Worm (Caenorhabditis elegans) whole organism, L1 larva: Measurements from ENCODE around the gene F59B1.2.
A peak's percentile ranks its signal among the peaks of the same experiment; 100 is the strongest.
"Not testable (repeated sequence)": the region's sequence is repeated elsewhere in the genome, so short reads cannot be mapped to it uniquely, and the experiment has no call there.

Source experiments
- C16A3.4 ChIP-seq: fragments of 150-350 bp; optimal IDR thresholded peaks from 2 replicates; lab custom pipeline; 2014; ENCODE audit warnings: missing biosample characterization, missing genetic modification characterization
- Y116A8C.19 ChIP-seq: sonication (generic microtip); optimal IDR thresholded peaks from 2 replicates; lab custom pipeline; 2016; ENCODE audit warnings: missing compliant biosample characterization, missing genetic modification characterization, borderline replicate concordance
- alr-1 ChIP-seq: fragments of 200-800 bp; sonication (Bioruptor generic); optimal IDR thresholded peaks from 2 replicates; lab custom pipeline; 2018; ENCODE audit warnings: borderline replicate concordance, mild to moderate bottlenecking, missing genetic modification characterization, missing compliant biosample characterization
- ama-1 ChIP-seq: fragments of 150-350 bp; optimal IDR thresholded peaks from 2 replicates; lab custom pipeline; 2014
- blmp-1 ChIP-seq: fragments of 150-350 bp; optimal IDR thresholded peaks from 2 replicates; lab custom pipeline; 2014; ENCODE audit warnings: missing biosample characterization, missing genetic modification characterization
- ceh-82 ChIP-seq, 3 experiments: fragments of 150-350 bp in 1 of 3; sonication (generic microtip) in 2 of 3; optimal IDR thresholded peaks; 2 replicates each; lab custom pipeline; 2014 to 2017; ENCODE audit warnings: missing biosample characterization in 3 of 3, missing genetic modification characterization in 3 of 3
- ceh-88 ChIP-seq: fragments of 200-800 bp; sonication (Bioruptor generic); IDR thresholded peaks from 2 replicates; pipeline ENCODE4 v1.3.6; 2022; ENCODE audit warnings: missing genetic modification characterization, missing compliant biosample characterization
- ceh-90 ChIP-seq: sonication (generic microtip); optimal IDR thresholded peaks from 2 replicates; lab custom pipeline; 2016; ENCODE audit warnings: missing genetic modification characterization, missing compliant biosample characterization
- ces-1 ChIP-seq: fragments of 150-350 bp; optimal IDR thresholded peaks from 2 replicates; lab custom pipeline; 2014; ENCODE audit warnings: missing biosample characterization, missing genetic modification reagents, missing genetic modification characterization
- efl-1 ChIP-seq, 4 experiments: fragments of 150-350 bp; optimal IDR thresholded peaks in 3 of 4; peaks in 1 of 4; 1 replicate in 1 of 4; 2 replicates in 3 of 4; lab custom pipeline; 2014; ENCODE audit warnings: missing biosample characterization in 2 of 4, missing genetic modification characterization in 2 of 4, missing genetic modification reagents in 2 of 4
- egl-13 ChIP-seq: sonication (generic microtip); optimal IDR thresholded peaks from 2 replicates; lab custom pipeline; 2016; ENCODE audit warnings: missing genotype, missing genetic modification reagents, missing genetic modification characterization, missing compliant biosample characterization
- elt-3 ChIP-seq, 6 experiments: fragments of 150-350 bp in 1 of 6; sonication (generic microtip); optimal IDR thresholded peaks; 2 replicates each; lab custom pipeline; 2017 to 2018; ENCODE audit warnings: missing biosample characterization in 6 of 6, missing genetic modification characterization in 6 of 6, inconsistent platforms in 1 of 6
- ets-5 ChIP-seq: fragments of 200-800 bp; sonication (Bioruptor generic); IDR thresholded peaks from 2 replicates; pipeline ENCODE4 v1.3.6; 2022; ENCODE audit warnings: missing genetic modification characterization, missing compliant biosample characterization
- fkh-10 ChIP-seq: sonication (generic microtip); optimal IDR thresholded peaks from 2 replicates; lab custom pipeline; 2017; ENCODE audit warnings: missing biosample characterization, missing genetic modification reagents, missing genetic modification characterization
- hpl-2 ChIP-seq: fragments of 150-350 bp; optimal IDR thresholded peaks from 2 replicates; lab custom pipeline; 2014; ENCODE audit warnings: missing biosample characterization, missing genetic modification reagents, missing genetic modification characterization
- irx-1 ChIP-seq: sonication (generic microtip); optimal IDR thresholded peaks from 2 replicates; lab custom pipeline; 2016; ENCODE audit warnings: missing genetic modification characterization, missing compliant biosample characterization
- jun-1 ChIP-seq: fragments of 150-350 bp; optimal IDR thresholded peaks from 2 replicates; lab custom pipeline; 2014; ENCODE audit warnings: missing biosample characterization, missing genetic modification reagents, missing genetic modification characterization
- lin-39 ChIP-seq: fragments of 150-350 bp; optimal IDR thresholded peaks from 2 replicates; lab custom pipeline; 2014; ENCODE audit warnings: missing biosample characterization, missing genetic modification reagents, missing genetic modification characterization
- lir-3 ChIP-seq: sonication (generic microtip); optimal IDR thresholded peaks from 2 replicates; lab custom pipeline; 2016; ENCODE audit warnings: mild to moderate bottlenecking, missing genetic modification characterization, moderate library complexity, missing compliant biosample characterization; ENCODE audit not compliant: poor library complexity
- mdl-1 ChIP-seq, 2 experiments: fragments of 150-350 bp; optimal IDR thresholded peaks; 2 replicates each; lab custom pipeline; 2014 to 2017; ENCODE audit warnings: missing biosample characterization in 2 of 2, missing genetic modification characterization in 2 of 2, inconsistent platforms in 1 of 2
- nhr-47 ChIP-seq: sonication (generic microtip); optimal IDR thresholded peaks from 2 replicates; lab custom pipeline; 2016; ENCODE audit warnings: mild to moderate bottlenecking, missing genetic modification characterization, moderate library complexity, missing compliant biosample characterization
- nhr-76 ChIP-seq: sonication (generic microtip); optimal IDR thresholded peaks from 2 replicates; lab custom pipeline; 2017; ENCODE audit warnings: missing biosample characterization, missing genetic modification characterization
- nhr-84 ChIP-seq: sonication (generic microtip); optimal IDR thresholded peaks from 2 replicates; lab custom pipeline; 2017; ENCODE audit warnings: missing biosample characterization, missing genetic modification characterization
- nhr-85 ChIP-seq: sonication (generic microtip); peaks from one replicate; lab custom pipeline; 2016; ENCODE audit warnings: missing genetic modification characterization, inconsistent platforms, missing compliant biosample characterization
- pax-3 ChIP-seq: fragments of 200-800 bp; sonication (Bioruptor generic); optimal IDR thresholded peaks from 2 replicates; lab custom pipeline; 2018; ENCODE audit warnings: mild to moderate bottlenecking, missing genetic modification characterization, moderate library complexity, missing compliant biosample characterization
- pqm-1 ChIP-seq: sonication (generic microtip); optimal IDR thresholded peaks from 3 replicates; lab custom pipeline; 2017; ENCODE audit warnings: missing biosample characterization, missing genetic modification characterization
- rnt-1 ChIP-seq: sonication (generic microtip); optimal IDR thresholded peaks from 2 replicates; lab custom pipeline; 2016; ENCODE audit warnings: mild to moderate bottlenecking, missing genetic modification characterization, moderate library complexity, missing compliant biosample characterization
- skn-1 ChIP-seq: fragments of 150-350 bp; optimal IDR thresholded peaks from 2 replicates; lab custom pipeline; 2014; ENCODE audit warnings: missing biosample characterization, missing genetic modification characterization
- sox-4 ChIP-seq: sonication (generic microtip); optimal IDR thresholded peaks from 2 replicates; lab custom pipeline; 2016; ENCODE audit warnings: missing genetic modification characterization, missing compliant biosample characterization
- sptf-1 ChIP-seq: fragments of 150-350 bp; optimal IDR thresholded peaks from 2 replicates; lab custom pipeline; 2014; ENCODE audit warnings: missing biosample characterization, missing genetic modification characterization
- swsn-7 ChIP-seq: sonication (generic microtip); optimal IDR thresholded peaks from 2 replicates; lab custom pipeline; 2016; ENCODE audit warnings: missing genetic modification characterization, missing compliant biosample characterization
- unc-86 ChIP-seq: sonication (generic microtip); optimal IDR thresholded peaks from 2 replicates; lab custom pipeline; 2016; ENCODE audit warnings: missing genetic modification characterization, missing compliant biosample characterization
- unc-98 ChIP-seq: fragments of 200-800 bp; sonication (Bioruptor generic); IDR thresholded peaks from 2 replicates; pipeline ENCODE4 v1.3.6; 2022; ENCODE audit warnings: missing genetic modification characterization, missing compliant biosample characterization
- vab-15 ChIP-seq: sonication (generic microtip); optimal IDR thresholded peaks from 2 replicates; lab custom pipeline; 2017; ENCODE audit warnings: missing genotype, mild to moderate bottlenecking, missing genetic modification characterization, missing compliant biosample characterization
- zip-4 ChIP-seq: fragments of 200-800 bp; sonication (Bioruptor generic); optimal IDR thresholded peaks from 2 replicates; lab custom pipeline; 2018; ENCODE audit warnings: mild to moderate bottlenecking, missing genetic modification characterization, moderate library complexity, missing compliant biosample characterization

F59B1.2 gene

ce11 chrV:3616844-3617243 is 16.3 kb upstream of the F59B1.2 start (continued):
- TF ChIP-seq elt-3 (tag; optimal IDR thresholded peaks at IDR 0.05; lab: Kevin White, UChicago) (peak in 4 of 6 experiments; percentile 47 to 99 (median 65)), fkh-10 (GFP tag; lab: Kevin White, UChicago) (no peak), swsn-7 (no peak)

- TF ChIP-seq alr-1 (tag; lab: Kevin White, UChicago); efl-1 (optimal IDR thresholded peaks at IDR 0.05; lab: Kevin White, UChicago); efl-1 (GFP tag; optimal IDR thresholded peaks at IDR 0.05 in 1 of 2; lab: Kevin White, UChicago); swsn-7: not testable (repeated sequence)
- TF ChIP-seq, all 84 proteins: peak for 0; not testable (repeated sequence) for 84
Observed at ce11 chrV:3620608-3621007, 12.5 kb upstream of the F59B1.2 start, which contains the start of gene srx-93. srx-93 (minus strand) TSS chrV:3620708.

- TF ChIP-seq mdl-1 (tag; optimal IDR thresholded peaks at IDR 0.05; lab: Kevin White, UChicago), result no peak
- no peak for TF ChIP-seq hpl-2 (GFP tag; lab: Kevin White, UChicago)
- no peak for TF ChIP-seq jun-1 (tag; lab: Kevin White, UChicago)
- no peak for TF ChIP-seq sptf-1 (tag; lab: Kevin White, UChicago)
- no peak for TF ChIP-seq nhr-84 (tag; lab: Kevin White, UChicago)
- no peak for TF ChIP-seq unc-98 (GFP tag; lab: Robert Waterston, UW)
- TF ChIP-seq elt-3 (tag; optimal IDR thresholded peaks at IDR 0.05; lab: Kevin White, UChicago), result no peak
- no peak for TF ChIP-seq irx-1 (tag; lab: Kevin White, UChicago)
- TF ChIP-seq skn-1 (tag; lab: Kevin White, UChicago), result no peak
- TF ChIP-seq nhr-76 (tag; lab: Kevin White, UChicago), result no peak
- no peak for TF ChIP-seq ceh-88 (GFP tag; lab: Robert Waterston, UW)
- TF ChIP-seq ama-1 (lab: Kevin White, UChicago), result no peak
- TF ChIP-seq ceh-90 (tag; lab: Kevin White, UChicago), result no peak
- TF ChIP-seq sox-4, result no peak
- TF ChIP-seq ceh-82 (tag; optimal IDR thresholded peaks at IDR 0.05; lab: Kevin White, UChicago), result no peak
- no peak for TF ChIP-seq nhr-85 (tag; lab: Kevin White, UChicago)
- no peak for TF ChIP-seq lin-39
- no peak for TF ChIP-seq nhr-47 (tag; lab: Kevin White, UChicago)
- TF ChIP-seq ets-5, result no peak
Observed at ce11 chrV:3626944-3627343, 6.2 kb upstream of the F59B1.2 start, which contains the start of gene F59B1.4. F59B1.4 (minus strand) TSS chrV:3627044.

- no peak for TF ChIP-seq ces-1 (GFP tag; lab: Kevin White, UChicago)
- no peak for TF ChIP-seq Y116A8C.19 (tag; lab: Kevin White, UChicago)
- TF ChIP-seq vab-15 (tag; lab: Kevin White, UChicago), result no peak
- TF ChIP-seq sptf-1 (tag; lab: Kevin White, UChicago), result no peak
- no peak for TF ChIP-seq C16A3.4 (tag; lab: Kevin White, UChicago)
- no peak for TF ChIP-seq elt-3 (tag; optimal IDR thresholded peaks at IDR 0.05; lab: Kevin White, UChicago)
- no peak for TF ChIP-seq ama-1 (lab: Kevin White, UChicago)
- no peak for TF ChIP-seq zip-4 (GFP tag; lab: Kevin White, UChicago)
- no peak for TF ChIP-seq blmp-1 (tag; lab: Kevin White, UChicago)
- TF ChIP-seq unc-86 (tag; lab: Kevin White, UChicago), result no peak
- no peak for TF ChIP-seq skn-1 (tag; lab: Kevin White, UChicago)
- no peak for TF ChIP-seq egl-13
- TF ChIP-seq pax-3 (tag; lab: Kevin White, UChicago), result no peak
- no peak for TF ChIP-seq nhr-85 (tag; lab: Kevin White, UChicago)
- no peak for TF ChIP-seq rnt-1 (tag; lab: Kevin White, UChicago)
- no peak for TF ChIP-seq pqm-1
- no peak for TF ChIP-seq lir-3 (tag; lab: Kevin White, UChicago)
- no peak for TF ChIP-seq mdl-1 (tag; optimal IDR thresholded peaks at IDR 0.05; lab: Kevin White, UChicago)
- no peak for TF ChIP-seq nhr-84 (tag; lab: Kevin White, UChicago)
- TF ChIP-seq irx-1 (tag; lab: Kevin White, UChicago), result no peak
- TF ChIP-seq, all 84 proteins: peak for 0
Observed at ce11 chrV:3631591-3631990, 1.6 kb upstream of the F59B1.2 start, which contains the start of gene F59B1.6. F59B1.6 (minus strand) TSS chrV:3631691.
